Fruit fly (Drosophila melanogaster) whole organism, adult: ENCODE measurements around the gene CG8319.

Experiments used
- CG11617 ChIP-seq: fragments of 200-800 bp; sonication (Bioruptor generic); optimal IDR thresholded peaks from 2 replicates; lab custom pipeline; 2017; ENCODE audit warnings: mild to moderate bottlenecking, missing biosample characterization, missing genetic modification reagents, missing genetic modification characterization
- CG12768 ChIP-seq: fragments of 200-800 bp; sonication (Bioruptor generic); optimal IDR thresholded peaks from 2 replicates; lab custom pipeline; 2017; ENCODE audit warnings: missing biosample characterization, missing genetic modification characterization, mild to moderate bottlenecking, moderate library complexity, missing genetic modification reagents
- CG14711 ChIP-seq: fragments of 200-800 bp; sonication (Bioruptor generic); optimal IDR thresholded peaks from 2 replicates; lab custom pipeline; 2018; ENCODE audit warnings: missing biosample characterization, mild to moderate bottlenecking, missing genetic modification characterization, moderate library complexity
- CG33017 ChIP-seq: fragments of 200-800 bp; sonication (Bioruptor generic); optimal IDR thresholded peaks from 2 replicates; lab custom pipeline; 2018; ENCODE audit warnings: missing biosample characterization, mild to moderate bottlenecking, missing genetic modification characterization, moderate library complexity
- CG7045 ChIP-seq: fragments of 200-800 bp; sonication (Bioruptor generic); optimal IDR thresholded peaks from 2 replicates; lab custom pipeline; 2017; ENCODE audit warnings: missing biosample characterization, mild to moderate bottlenecking, missing genetic modification characterization
- Crg-1 ChIP-seq: fragments of 200-800 bp; sonication (Bioruptor generic); optimal IDR thresholded peaks from 2 replicates; lab custom pipeline; 2016; ENCODE audit warnings: missing biosample characterization, missing genetic modification characterization
- tj ChIP-seq: fragments of 200-800 bp; sonication (Bioruptor generic); optimal IDR thresholded peaks from 3 replicates; lab custom pipeline; 2017; ENCODE audit warnings: missing biosample characterization, mild to moderate bottlenecking, missing genetic modification characterization, moderate library complexity

- peak; percentile 26 for TF ChIP-seq CG11617 (GFP tag; lab: Kevin White, UChicago)
- peak; percentile 26 for TF ChIP-seq tj (GFP tag; lab: Kevin White, UChicago)
- peak; percentile 29 for TF ChIP-seq CG33017 (tag; lab: Kevin White, UChicago)
- TF ChIP-seq CG14711 (tag; lab: Kevin White, UChicago) = peak; percentile 6
- TF ChIP-seq CG7045 (GFP tag; lab: Kevin White, UChicago) = peak; percentile 22
- peak; percentile 36 for TF ChIP-seq CG12768 (GFP tag; lab: Kevin White, UChicago)
- TF ChIP-seq Crg-1 (GFP tag; lab: Kevin White, UChicago) = no peak
These were observed 46.0 kb upstream of the CG8319 start, which contains the start of gene CG8301 for dm6 chr3R:9581089-9581520.
